Worm (Caenorhabditis elegans) whole organism, L2 larva: ENCODE measurements around the gene egl-20.
"Not testable (repeated sequence)": the region's sequence is repeated elsewhere in the genome, so short reads cannot be mapped to it uniquely, and the experiment has no call there.

ENCODE experiments used
- alr-1 ChIP-seq: fragments of 150-350 bp; optimal IDR thresholded peaks from 2 replicates; lab custom pipeline; 2014; ENCODE audit warnings: missing biosample characterization, missing genetic modification characterization
- ama-1 ChIP-seq: fragments of 150-350 bp; optimal IDR thresholded peaks from 2 replicates; lab custom pipeline; 2018; ENCODE audit warnings: inconsistent platforms
- blmp-1 ChIP-seq: sonication (generic microtip); optimal IDR thresholded peaks from 2 replicates; lab custom pipeline; 2017; ENCODE audit warnings: missing genetic modification characterization, mild to moderate bottlenecking, missing compliant biosample characterization, antibody characterized with exemption, moderate library complexity; ENCODE audit not compliant: insufficient read depth
- ceh-16 ChIP-seq: fragments of 150-350 bp; optimal IDR thresholded peaks from 2 replicates; lab custom pipeline; 2014; ENCODE audit warnings: missing biosample characterization, missing genetic modification characterization
- dmd-4 ChIP-seq: sonication (generic microtip); optimal IDR thresholded peaks from 2 replicates; lab custom pipeline; 2017; ENCODE audit warnings: missing biosample characterization, missing genetic modification characterization
- egl-27 ChIP-seq: sonication (generic microtip); optimal IDR thresholded peaks from 3 replicates; lab custom pipeline; 2017; ENCODE audit warnings: missing biosample characterization, missing genetic modification reagents, missing genetic modification characterization
- fos-1 ChIP-seq: fragments of 150-350 bp; optimal IDR thresholded peaks from 2 replicates; lab custom pipeline; 2014; ENCODE audit warnings: missing biosample characterization, missing genetic modification characterization
- lin-11 ChIP-seq: fragments of 150-350 bp; sonication (generic microtip); optimal IDR thresholded peaks from 2 replicates; lab custom pipeline; 2014; ENCODE audit warnings: missing biosample characterization, missing genetic modification characterization, inconsistent platforms, mixed read lengths
- lsy-2 ChIP-seq, 2 experiments: fragments of 150-350 bp in 1 of 2; sonication (generic microtip) in 1 of 2; optimal IDR thresholded peaks; 2 replicates each; lab custom pipeline; 2014 to 2017; ENCODE audit warnings: missing biosample characterization in 2 of 2, missing genetic modification characterization in 2 of 2
- mab-5 ChIP-seq: fragments of 150-350 bp; optimal IDR thresholded peaks from 2 replicates; lab custom pipeline; 2014; ENCODE audit warnings: missing biosample characterization, missing genetic modification characterization
- mbf-1 ChIP-seq: sonication (generic microtip); optimal IDR thresholded peaks from 2 replicates; lab custom pipeline; 2017; ENCODE audit warnings: missing biosample characterization, missing genetic modification characterization
- nhr-10 ChIP-seq: sonication (generic microtip); optimal IDR thresholded peaks from 2 replicates; lab custom pipeline; 2017; ENCODE audit warnings: missing biosample characterization, missing genetic modification characterization
- nhr-11 ChIP-seq: fragments of 150-350 bp; optimal IDR thresholded peaks from 2 replicates; lab custom pipeline; 2014; ENCODE audit warnings: missing biosample characterization, missing genetic modification characterization
- nhr-129 ChIP-seq: fragments of 150-350 bp; optimal IDR thresholded peaks from 2 replicates; lab custom pipeline; 2014; ENCODE audit warnings: missing biosample characterization, missing genetic modification characterization
- nhr-237 ChIP-seq: fragments of 150-350 bp; optimal IDR thresholded peaks from 2 replicates; lab custom pipeline; 2014; ENCODE audit warnings: missing biosample characterization, missing genetic modification characterization
- nhr-25 ChIP-seq: fragments of 150-350 bp; sonication (generic microtip); optimal IDR thresholded peaks from 3 replicates; lab custom pipeline; 2014; ENCODE audit warnings: missing biosample characterization, missing genetic modification characterization
- nhr-77 ChIP-seq: fragments of 150-350 bp; optimal IDR thresholded peaks from 2 replicates; lab custom pipeline; 2014; ENCODE audit warnings: missing biosample characterization, missing genetic modification characterization
- peb-1 ChIP-seq: fragments of 150-350 bp; optimal IDR thresholded peaks from 2 replicates; lab custom pipeline; 2014; ENCODE audit warnings: missing biosample characterization, missing genetic modification characterization
- skn-1 ChIP-seq: sonication (generic microtip); optimal IDR thresholded peaks from 2 replicates; lab custom pipeline; 2017; ENCODE audit warnings: missing biosample characterization, missing genetic modification characterization
- sma-3 ChIP-seq: sonication (generic microtip); optimal IDR thresholded peaks from 2 replicates; lab custom pipeline; 2016; ENCODE audit warnings: missing genetic modification reagents, missing genetic modification characterization, missing compliant biosample characterization
- unc-39 ChIP-seq: fragments of 150-350 bp; optimal IDR thresholded peaks from 2 replicates; lab custom pipeline; 2014; ENCODE audit warnings: missing biosample characterization, missing genetic modification characterization
- ztf-11 ChIP-seq: sonication (generic microtip); optimal IDR thresholded peaks from 2 replicates; lab custom pipeline; 2017; ENCODE audit warnings: missing biosample characterization, missing genetic modification characterization

Gene egl-20

DNA sequence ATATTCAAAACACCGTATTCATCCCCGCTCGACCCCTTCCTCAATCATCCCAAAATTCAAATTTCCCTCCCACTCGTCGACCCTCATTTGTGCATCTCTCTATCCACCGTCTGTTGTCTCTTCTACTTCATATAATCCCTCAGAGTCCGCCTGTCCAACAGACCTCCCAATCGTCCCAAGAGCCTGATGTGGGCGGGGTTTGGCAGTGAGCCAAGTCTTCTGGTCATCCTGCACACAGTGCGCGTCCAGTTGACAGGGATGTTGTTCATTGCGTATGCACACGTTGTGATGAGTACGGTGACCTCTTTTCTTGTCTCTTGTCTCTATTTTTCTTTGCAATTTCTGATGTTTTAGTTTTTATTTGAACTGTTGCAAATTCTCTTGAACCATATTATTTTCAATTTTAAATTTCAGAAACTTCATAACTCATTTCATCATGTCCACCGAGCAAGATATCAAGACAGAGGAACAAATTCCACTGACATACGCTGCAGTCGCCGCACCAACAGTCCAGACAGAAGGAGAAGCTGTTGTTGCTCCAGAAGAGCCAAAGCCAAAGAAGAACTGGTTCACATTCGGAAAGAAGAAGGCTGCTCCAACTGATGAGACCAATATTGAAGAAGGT, 43.1 kb downstream of the egl-20 start, which contains the start of gene cav-1:
cav-1 (plus strand) TSS at position 415 of the 625 bp plus-strand sequence.
- TF ChIP-seq nhr-10 (tag; lab: Kevin White, UChicago), result no peak
- TF ChIP-seq ztf-11 (tag; lab: Kevin White, UChicago), result no peak

ce11 chrIV:9770798-9771197, 44.5 kb downstream of the egl-20 start:
- TF ChIP-seq mab-5 (tag; lab: Kevin White, UChicago), result peak; percentile 12
- no peak for TF ChIP-seq ceh-16 (tag; lab: Kevin White, UChicago)

DNA sequence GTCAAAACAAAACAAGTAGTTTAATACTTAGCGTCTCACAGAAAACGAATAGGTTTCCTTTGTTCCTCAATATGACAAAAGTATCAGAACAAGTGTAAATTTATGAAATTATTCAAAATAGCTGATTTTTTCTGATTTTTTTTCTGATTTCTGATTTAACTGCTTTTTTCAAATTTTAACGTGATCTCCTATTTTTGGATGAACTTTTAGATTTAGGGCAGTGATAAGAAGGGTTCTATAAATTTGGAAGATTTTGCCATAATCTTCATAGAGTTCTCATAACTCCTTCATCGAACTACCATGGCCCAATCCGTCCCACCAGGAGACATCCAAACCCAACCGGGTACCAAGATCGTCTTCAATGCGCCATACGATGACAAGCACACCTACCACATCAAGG, 45.6 kb downstream of the egl-20 start, which contains the start of gene msp-78:
msp-78 (plus strand) TSS at position 301 of the 400 bp plus-strand sequence.
- TF ChIP-seq ama-1 (lab: Kevin White, UChicago); dmd-4; nhr-129: not testable (repeated sequence)

DNA sequence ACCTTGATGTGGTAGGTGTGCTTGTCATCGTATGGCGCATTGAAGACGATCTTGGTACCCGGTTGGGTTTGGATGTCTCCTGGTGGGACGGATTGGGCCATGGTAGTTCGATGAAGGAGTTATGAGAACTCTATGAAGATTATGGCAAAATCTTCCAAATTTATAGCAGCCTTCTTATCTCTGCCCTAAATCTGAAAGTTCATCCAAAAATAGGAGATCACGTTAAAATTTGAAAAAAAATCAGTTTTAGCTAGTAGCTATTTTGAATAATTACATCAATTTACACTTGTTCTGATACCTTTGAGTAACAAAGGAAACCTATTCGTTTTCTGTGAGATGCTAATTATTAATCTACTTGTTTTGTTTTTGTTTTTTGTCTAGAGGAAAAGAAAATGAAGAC, 48.3 kb downstream of the egl-20 start, which contains the start of gene msp-79:
msp-79 (minus strand) TSS at position 101 of the 400 bp plus-strand sequence.
- not testable (repeated sequence) for TF ChIP-seq mbf-1 (tag; lab: Kevin White, UChicago); unc-39 (tag; lab: Kevin White, UChicago); fos-1

DNA sequence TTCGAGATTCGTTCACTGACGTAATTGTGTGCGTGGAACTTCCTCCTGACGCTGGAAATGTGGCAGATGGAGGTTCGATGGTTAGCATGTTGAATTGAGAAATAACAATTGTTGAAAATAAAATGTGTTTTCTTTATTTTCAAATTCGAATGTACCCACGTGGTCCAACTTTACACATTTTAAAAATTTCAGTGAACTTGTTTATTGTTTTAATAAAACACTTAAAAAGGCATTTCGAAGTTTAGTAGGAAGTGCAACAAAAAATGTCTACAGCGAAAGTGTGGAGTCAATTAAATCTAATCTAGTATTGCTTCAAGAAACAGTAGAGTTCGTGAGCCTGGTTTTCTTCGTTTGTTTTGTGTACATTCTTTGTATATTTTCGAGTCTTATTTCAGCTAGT, 49.1 kb downstream of the egl-20 start, which contains the start of gene ssp-36:
ssp-36 (minus strand) TSS at position 101 of the 400 bp plus-strand sequence.
- no peak for TF ChIP-seq lin-11 (tag; lab: Kevin White, UChicago)
- TF ChIP-seq mbf-1 (tag; lab: Kevin White, UChicago), result no peak
- no peak for TF ChIP-seq peb-1
- no peak for TF ChIP-seq blmp-1 (tag; lab: Kevin White, UChicago)
- TF ChIP-seq nhr-77 (tag; lab: Kevin White, UChicago), result no peak
- no peak for TF ChIP-seq alr-1 (tag; lab: Kevin White, UChicago)
- TF ChIP-seq skn-1 (tag; lab: Kevin White, UChicago), result no peak
- no peak for TF ChIP-seq nhr-25 (tag; lab: Kevin White, UChicago)
- TF ChIP-seq nhr-10 (tag; lab: Kevin White, UChicago), result no peak
- TF ChIP-seq nhr-129, result no peak
- no peak for TF ChIP-seq lsy-2 (tag; optimal IDR thresholded peaks at IDR 0.05; lab: Kevin White, UChicago)
- TF ChIP-seq nhr-237 (tag; lab: Kevin White, UChicago), result no peak
- no peak for TF ChIP-seq nhr-11 (tag; lab: Kevin White, UChicago)
- no peak for TF ChIP-seq sma-3 (GFP tag; lab: Kevin White, UChicago)
- TF ChIP-seq, all 48 proteins: peak for 0

DNA sequence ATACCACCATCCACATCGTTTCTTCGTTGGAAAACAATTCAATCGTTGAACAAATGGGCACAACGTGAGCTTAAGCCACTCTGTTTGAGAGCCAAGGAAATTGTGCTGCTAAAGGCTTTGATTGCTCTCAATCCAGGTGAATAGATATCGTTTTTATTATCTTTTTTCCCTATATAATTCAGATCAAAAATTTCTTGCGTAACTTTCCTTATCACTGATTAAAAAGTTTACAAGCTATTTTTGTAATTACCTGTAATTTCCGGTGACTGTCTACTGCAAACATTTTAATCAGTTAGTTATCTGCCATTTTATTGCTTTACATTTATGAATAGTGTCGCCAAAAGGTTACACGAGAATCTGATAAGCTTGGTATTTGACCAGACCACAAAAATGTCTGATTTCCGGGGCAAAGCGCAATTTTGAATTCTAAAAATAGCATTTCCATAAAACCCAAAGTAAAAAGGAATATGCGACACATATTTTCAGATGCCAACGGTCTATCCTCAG, 52.6 kb downstream of the egl-20 start:
- TF ChIP-seq egl-27 (tag; lab: Kevin White, UChicago) (peak; percentile 1), ceh-16 (tag; lab: Kevin White, UChicago) (no peak), fos-1 (peak; percentile 85)
